Worm (Caenorhabditis elegans) whole organism, L4/young adult: ENCODE results near the gene M03C11.3.

Experiments used
- W03F9.2 ChIP-seq: fragments of 150-350 bp; optimal IDR thresholded peaks from 2 replicates; lab custom pipeline; 2014; ENCODE audit warnings: missing biosample characterization, missing genetic modification characterization
- dao-5 ChIP-seq: sonication (generic microtip); optimal IDR thresholded peaks from 2 replicates; lab custom pipeline; 2016; ENCODE audit warnings: missing genotype, missing genetic modification characterization, moderate library complexity, missing compliant biosample characterization
- him-1 ChIP-seq: sonication (generic microtip); optimal IDR thresholded peaks from 2 replicates; lab custom pipeline; 2016; ENCODE audit warnings: missing genotype, missing genetic modification reagents, missing genetic modification characterization, missing compliant biosample characterization

DNA sequence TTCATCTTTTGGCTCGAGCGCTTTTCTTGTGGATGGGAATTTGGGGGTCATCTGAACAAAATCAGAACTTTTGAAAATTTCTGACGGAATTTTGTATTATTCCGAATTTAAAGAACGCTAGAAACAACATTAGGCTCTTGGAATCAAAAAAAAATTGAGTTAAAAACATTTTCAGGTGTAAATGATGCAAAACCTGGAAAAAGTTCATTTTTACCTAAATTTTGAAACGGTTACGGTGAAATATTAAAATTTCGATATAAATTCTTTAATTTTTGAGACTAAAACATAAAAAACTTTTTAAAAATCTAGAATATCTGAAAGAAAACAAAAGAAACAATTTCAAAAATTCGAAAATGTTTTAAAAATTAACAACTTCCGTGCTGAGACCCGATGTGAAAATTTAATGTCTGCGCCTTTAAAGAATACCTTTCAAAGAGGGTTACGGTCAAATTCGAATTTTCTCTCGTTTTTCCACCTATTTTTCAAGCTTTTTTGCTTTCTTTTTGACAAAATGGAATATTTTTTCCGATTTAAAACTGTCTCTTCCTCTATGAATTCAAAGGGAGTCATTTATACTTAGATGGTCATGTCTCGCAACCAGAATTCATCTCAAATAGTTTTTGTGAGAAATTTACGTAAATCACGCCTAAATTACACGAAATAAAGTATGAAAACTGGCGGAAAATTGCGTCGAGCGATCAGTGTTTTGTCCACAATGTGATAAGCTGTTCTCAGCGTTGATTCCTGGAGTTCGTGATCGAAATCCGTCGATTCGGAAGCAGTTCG is 37.7 kb downstream of the M03C11.3 start, which contains the start of the genes H04D03.2 and ecps-2:
- TF ChIP-seq him-1 (tag; lab: Kevin White, UChicago) (no peak), dao-5 (no peak), W03F9.2 (tag; lab: Kevin White, UChicago) (no peak)
